Fruit fly (Drosophila melanogaster): ENCODE results near the gene CG9555.

Gene CG9555

dm6 chr2L:8984614-8985318 lies 6.8 kb upstream of the CG9555 start, which contains the start of gene CG13101 (continued):
- TF ChIP-seq zfh1 (GFP tag; IDR thresholded peaks at IDR 0.05): peak; percentile 94
- peak; percentile 42 for TF ChIP-seq CHES-1-like (GFP tag; optimal IDR thresholded peaks at IDR 0.05)
- no peak for TF ChIP-seq h (optimal IDR thresholded peaks at IDR 0.05)
- peak; percentile 56 to 62 for TF ChIP-seq Trl (optimal IDR thresholded peaks at IDR 0.05)
- peak; percentile 88 for TF ChIP-seq Trl (GFP tag; optimal IDR thresholded peaks at IDR 0.05)
- peak; percentile 68 for TF ChIP-seq kah (GFP tag; optimal IDR thresholded peaks at IDR 0.05)
- TF ChIP-seq CG9817 (tag; optimal IDR thresholded peaks at IDR 0.05): peak; percentile 82
- TF ChIP-seq Chrac-16 (GFP tag; optimal IDR thresholded peaks at IDR 0.05): peak; percentile 89
- TF ChIP-seq CG3838 (GFP tag; optimal IDR thresholded peaks at IDR 0.05): peak; percentile 65
- TF ChIP-seq CG15696 (tag; optimal IDR thresholded peaks at IDR 0.05): peak; percentile 73
- TF ChIP-seq pnt (GFP tag; optimal IDR thresholded peaks at IDR 0.05): peak; percentile 58
- TF ChIP-seq CG13775 (GFP tag; optimal IDR thresholded peaks at IDR 0.05): peak; percentile 89
- peak; percentile 86 for TF ChIP-seq bowl (GFP tag; IDR thresholded peaks at IDR 0.05)
- no peak for TF ChIP-seq Lpt (GFP tag; optimal IDR thresholded peaks at IDR 0.05)
- peak; percentile 70; the same call in 2 of the 3 replicates for TF ChIP-seq z (GFP tag; IDR thresholded peaks at IDR 0.05)
- peak; percentile 97 for TF ChIP-seq CG2712 (tag; optimal IDR thresholded peaks at IDR 0.05)
- TF ChIP-seq CG18011 (GFP tag; optimal IDR thresholded peaks at IDR 0.05): peak; percentile 63
- peak; percentile 94 for TF ChIP-seq CG12659 (GFP tag; optimal IDR thresholded peaks at IDR 0.05)
- peak; percentile 69 for TF ChIP-seq gt (GFP tag; IDR thresholded peaks at IDR 0.05)
- TF ChIP-seq BEAF-32 (GFP tag; optimal IDR thresholded peaks at IDR 0.05): no peak
- peak; percentile 55 for TF ChIP-seq CG10274 (GFP tag; optimal IDR thresholded peaks at IDR 0.05)
- TF ChIP-seq Meics (GFP tag; optimal IDR thresholded peaks at IDR 0.05): peak; percentile 93
- TF ChIP-seq HLH54F (GFP tag; optimal IDR thresholded peaks at IDR 0.05): peak; percentile 78
- TF ChIP-seq CG9932 (GFP tag; IDR thresholded peaks at IDR 0.05): peak; percentile 93
- TF ChIP-seq cas (GFP tag; IDR thresholded peaks at IDR 0.05): peak; percentile 80
- TF ChIP-seq CG13123 (GFP tag; optimal IDR thresholded peaks at IDR 0.05): peak; percentile 79
- peak; percentile 83 for TF ChIP-seq CG43689 (GFP tag; IDR thresholded peaks at IDR 0.05)
- TF ChIP-seq CG12219 (GFP tag; optimal IDR thresholded peaks at IDR 0.05): peak; percentile 88
- TF ChIP-seq Nf-YC (tag; optimal IDR thresholded peaks at IDR 0.05): peak; percentile 71
- peak in 1 of 2 experiments; percentile 90 for TF ChIP-seq Eip74EF (GFP tag; optimal IDR thresholded peaks at IDR 0.05)
- peak; percentile 54 for TF ChIP-seq CG11398 (GFP tag; optimal IDR thresholded peaks at IDR 0.05)
- peak; percentile 63 for TF ChIP-seq CG31365 (tag; optimal IDR thresholded peaks at IDR 0.05)
- peak; percentile 19 for TF ChIP-seq Hey (tag; optimal IDR thresholded peaks at IDR 0.05)
- TF ChIP-seq CG18619 (GFP tag; optimal IDR thresholded peaks at IDR 0.05): peak; percentile 87
- peak; percentile 90 for TF ChIP-seq nau (GFP tag; optimal IDR thresholded peaks at IDR 0.05)
- TF ChIP-seq HLH4C (GFP tag; IDR thresholded peaks at IDR 0.05; ENCODE audit: partially characterized antibody): no peak
- TF ChIP-seq CG10431 (GFP tag; optimal IDR thresholded peaks at IDR 0.05): peak; percentile 55
- peak; percentile 72 for TF ChIP-seq dimm (GFP tag; IDR thresholded peaks at IDR 0.05)
- TF ChIP-seq oc (tag; optimal IDR thresholded peaks at IDR 0.05): peak; percentile 93
- TF ChIP-seq Optix (GFP tag; IDR thresholded peaks at IDR 0.05): no peak
- TF ChIP-seq CG15269 (tag; optimal IDR thresholded peaks at IDR 0.05): peak; percentile 95
- TF ChIP-seq esg (GFP tag; conservative IDR thresholded peaks at IDR 0.05): peak; percentile 92
- no peak for TF ChIP-seq btn (GFP tag; optimal IDR thresholded peaks at IDR 0.05)
- peak; percentile 82 for TF ChIP-seq sens-2 (GFP tag; IDR thresholded peaks at IDR 0.05)
- TF ChIP-seq lbe (GFP tag; optimal IDR thresholded peaks at IDR 0.05): peak; percentile 94
- peak; percentile 95 for TF ChIP-seq so (GFP tag; IDR thresholded peaks at IDR 0.05)
- TF ChIP-seq CG12155 (GFP tag; optimal IDR thresholded peaks at IDR 0.05): peak; percentile 88
- peak; percentile 76 for TF ChIP-seq cato (GFP tag; optimal IDR thresholded peaks at IDR 0.05; ENCODE audit: borderline replicate concordance)
- peak; percentile 90 for TF ChIP-seq CG12769 (tag; optimal IDR thresholded peaks at IDR 0.05)
- TF ChIP-seq bsh (GFP tag; optimal IDR thresholded peaks at IDR 0.05): peak; percentile 81 to 96

All from whole organism, embryonic.